Worm (Caenorhabditis elegans) whole organism, L1 larva: ENCODE results near the gene arf-1.
A peak's percentile ranks its signal among the peaks of the same experiment; 100 is the strongest.

Experiments
- C16A3.4 ChIP-seq: fragments of 150-350 bp; optimal IDR thresholded peaks from 2 replicates; lab custom pipeline; 2014; ENCODE audit warnings: missing biosample characterization, missing genetic modification characterization
- C34B4.2 ChIP-seq: sonication (generic microtip); optimal IDR thresholded peaks from 2 replicates; lab custom pipeline; 2017; ENCODE audit warnings: mild to moderate bottlenecking, missing genetic modification characterization, missing compliant biosample characterization
- F16B12.6 ChIP-seq: fragments of 150-350 bp; optimal IDR thresholded peaks from 2 replicates; lab custom pipeline; 2014; ENCODE audit warnings: missing biosample characterization, missing genetic modification characterization
- alr-1 ChIP-seq: fragments of 200-800 bp; sonication (Bioruptor generic); optimal IDR thresholded peaks from 2 replicates; lab custom pipeline; 2018; ENCODE audit warnings: borderline replicate concordance, mild to moderate bottlenecking, missing genetic modification characterization, missing compliant biosample characterization
- aly-2 ChIP-seq: fragments of 150-350 bp; optimal IDR thresholded peaks from 2 replicates; lab custom pipeline; 2014; ENCODE audit warnings: missing biosample characterization, missing genetic modification characterization
- ama-1 ChIP-seq: fragments of 150-350 bp; optimal IDR thresholded peaks from 2 replicates; lab custom pipeline; 2014
- ceh-88 ChIP-seq: fragments of 200-800 bp; sonication (Bioruptor generic); IDR thresholded peaks from 2 replicates; pipeline ENCODE4 v1.3.6; 2022; ENCODE audit warnings: missing genetic modification characterization, missing compliant biosample characterization
- ceh-90 ChIP-seq: sonication (generic microtip); optimal IDR thresholded peaks from 2 replicates; lab custom pipeline; 2016; ENCODE audit warnings: missing genetic modification characterization, missing compliant biosample characterization
- efl-1 ChIP-seq, 4 experiments: fragments of 150-350 bp; optimal IDR thresholded peaks in 3 of 4; peaks in 1 of 4; 1 replicate in 1 of 4; 2 replicates in 3 of 4; lab custom pipeline; 2014; ENCODE audit warnings: missing biosample characterization in 2 of 4, missing genetic modification characterization in 2 of 4, missing genetic modification reagents in 2 of 4
- egl-13 ChIP-seq: sonication (generic microtip); optimal IDR thresholded peaks from 2 replicates; lab custom pipeline; 2016; ENCODE audit warnings: missing genotype, missing genetic modification reagents, missing genetic modification characterization, missing compliant biosample characterization
- egl-27 ChIP-seq, 2 experiments: fragments of 150-350 bp in 1 of 2; sonication (generic microtip); optimal IDR thresholded peaks; 3 replicates each; lab custom pipeline; 2017 to 2018; ENCODE audit warnings: missing biosample characterization in 2 of 2, missing genetic modification characterization in 2 of 2, missing genetic modification reagents in 2 of 2
- elt-3 ChIP-seq, 6 experiments: fragments of 150-350 bp in 1 of 6; sonication (generic microtip); optimal IDR thresholded peaks; 2 replicates each; lab custom pipeline; 2017 to 2018; ENCODE audit warnings: missing biosample characterization in 6 of 6, missing genetic modification characterization in 6 of 6, inconsistent platforms in 1 of 6
- fkh-4 ChIP-seq: sonication (generic microtip); optimal IDR thresholded peaks from 2 replicates; lab custom pipeline; 2016; ENCODE audit warnings: missing compliant biosample characterization, missing genetic modification characterization, borderline replicate concordance
- fkh-8 ChIP-seq: sonication (generic microtip); optimal IDR thresholded peaks from 2 replicates; lab custom pipeline; 2016; ENCODE audit warnings: mild to moderate bottlenecking, missing genetic modification characterization, missing compliant biosample characterization
- grh-1 ChIP-seq: fragments of 200-800 bp; sonication (Bioruptor generic); IDR thresholded peaks from 2 replicates; pipeline ENCODE4 v1.3.6; 2022; ENCODE audit warnings: missing genetic modification reagents, missing genetic modification characterization, missing compliant biosample characterization
- hlh-17 ChIP-seq: fragments of 200-800 bp; sonication (Bioruptor generic); optimal IDR thresholded peaks from 2 replicates; lab custom pipeline; 2018; ENCODE audit warnings: missing genetic modification characterization, mild to moderate bottlenecking, missing compliant biosample characterization, moderate library complexity, borderline replicate concordance
- hpl-2 ChIP-seq: fragments of 150-350 bp; optimal IDR thresholded peaks from 2 replicates; lab custom pipeline; 2014; ENCODE audit warnings: missing biosample characterization, missing genetic modification reagents, missing genetic modification characterization
- irx-1 ChIP-seq: sonication (generic microtip); optimal IDR thresholded peaks from 2 replicates; lab custom pipeline; 2016; ENCODE audit warnings: missing genetic modification characterization, missing compliant biosample characterization
- isw-1 ChIP-seq: fragments of 200-800 bp; sonication (Bioruptor generic); IDR thresholded peaks from 2 replicates; pipeline ENCODE4 v1.3.6; 2022; ENCODE audit warnings: missing genetic modification characterization, missing compliant biosample characterization
- lin-14 ChIP-seq: fragments of 200-800 bp; sonication (Bioruptor generic); optimal IDR thresholded peaks from 2 replicates; lab custom pipeline; 2018; ENCODE audit warnings: mild to moderate bottlenecking, missing genetic modification characterization, moderate library complexity, missing compliant biosample characterization
- lin-35 ChIP-seq, 2 experiments: fragments of 150-350 bp; optimal IDR thresholded peaks; 2 replicates each; lab custom pipeline; 2014; ENCODE audit warnings: missing biosample characterization in 2 of 2, missing genetic modification characterization in 2 of 2, missing genetic modification reagents in 2 of 2
- lsy-2 ChIP-seq, 2 experiments: fragments of 150-350 bp; optimal IDR thresholded peaks; 2 replicates each; lab custom pipeline; 2014; ENCODE audit warnings: missing biosample characterization in 2 of 2, missing genetic modification characterization in 2 of 2
- mab-9 ChIP-seq: fragments of 200-800 bp; sonication (Bioruptor generic); IDR thresholded peaks from 2 replicates; pipeline ENCODE4 v1.3.6; 2022; ENCODE audit warnings: missing genetic modification reagents, missing genetic modification characterization, missing compliant biosample characterization
- mdl-1 ChIP-seq, 2 experiments: fragments of 150-350 bp; optimal IDR thresholded peaks; 2 replicates each; lab custom pipeline; 2014 to 2017; ENCODE audit warnings: missing biosample characterization in 2 of 2, missing genetic modification characterization in 2 of 2, inconsistent platforms in 1 of 2
- mep-1 ChIP-seq: fragments of 150-350 bp; optimal IDR thresholded peaks from 2 replicates; lab custom pipeline; 2014; ENCODE audit warnings: missing biosample characterization, missing genetic modification characterization
- nhr-12 ChIP-seq: sonication (generic microtip); optimal IDR thresholded peaks from 2 replicates; lab custom pipeline; 2017; ENCODE audit warnings: missing biosample characterization, missing genetic modification characterization
- nhr-20 ChIP-seq: sonication (generic microtip); optimal IDR thresholded peaks from 2 replicates; lab custom pipeline; 2016; ENCODE audit warnings: mild to moderate bottlenecking, missing genetic modification characterization, missing compliant biosample characterization
- nhr-237 ChIP-seq: fragments of 150-350 bp; optimal IDR thresholded peaks from 2 replicates; lab custom pipeline; 2014; ENCODE audit warnings: missing biosample characterization, missing genetic modification characterization
- nhr-71 ChIP-seq: sonication (generic microtip); optimal IDR thresholded peaks from 2 replicates; lab custom pipeline; 2016; ENCODE audit warnings: mild to moderate bottlenecking, missing genetic modification characterization, moderate library complexity, missing compliant biosample characterization
- nhr-76 ChIP-seq: sonication (generic microtip); optimal IDR thresholded peaks from 2 replicates; lab custom pipeline; 2017; ENCODE audit warnings: missing biosample characterization, missing genetic modification characterization
- nhr-77 ChIP-seq: fragments of 150-350 bp; optimal IDR thresholded peaks from 2 replicates; lab custom pipeline; 2014; ENCODE audit warnings: missing biosample characterization, missing genetic modification characterization
- nhr-84 ChIP-seq: sonication (generic microtip); optimal IDR thresholded peaks from 2 replicates; lab custom pipeline; 2017; ENCODE audit warnings: missing biosample characterization, missing genetic modification characterization
- nhr-85 ChIP-seq: sonication (generic microtip); peaks from one replicate; lab custom pipeline; 2016; ENCODE audit warnings: missing genetic modification characterization, inconsistent platforms, missing compliant biosample characterization
- nhr-90 ChIP-seq: sonication (generic microtip); optimal IDR thresholded peaks from 2 replicates; lab custom pipeline; 2016; ENCODE audit warnings: mild to moderate bottlenecking, missing genetic modification characterization, missing compliant biosample characterization; ENCODE audit not compliant: poor library complexity
- pag-3 ChIP-seq: sonication (generic microtip); optimal IDR thresholded peaks from 2 replicates; lab custom pipeline; 2017; ENCODE audit warnings: missing genetic modification characterization, mild to moderate bottlenecking, missing compliant biosample characterization, antibody characterized with exemption, borderline replicate concordance; ENCODE audit not compliant: insufficient read depth
- pax-3 ChIP-seq: fragments of 200-800 bp; sonication (Bioruptor generic); optimal IDR thresholded peaks from 2 replicates; lab custom pipeline; 2018; ENCODE audit warnings: mild to moderate bottlenecking, missing genetic modification characterization, moderate library complexity, missing compliant biosample characterization
- snu-23 ChIP-seq: sonication (generic microtip); optimal IDR thresholded peaks from 2 replicates; lab custom pipeline; 2016; ENCODE audit warnings: missing genetic modification characterization, missing compliant biosample characterization
- sox-4 ChIP-seq: sonication (generic microtip); optimal IDR thresholded peaks from 2 replicates; lab custom pipeline; 2016; ENCODE audit warnings: missing genetic modification characterization, missing compliant biosample characterization
- sup-37 ChIP-seq: fragments of 200-800 bp; sonication (Bioruptor generic); optimal IDR thresholded peaks from 2 replicates; lab custom pipeline; 2018; ENCODE audit warnings: mild to moderate bottlenecking, missing genetic modification characterization, missing compliant biosample characterization
- tlp-1 ChIP-seq: fragments of 150-350 bp; optimal IDR thresholded peaks from 2 replicates; lab custom pipeline; 2014; ENCODE audit warnings: missing biosample characterization, missing genetic modification characterization
- unc-130 ChIP-seq: fragments of 150-350 bp; optimal IDR thresholded peaks from 2 replicates; lab custom pipeline; 2017; ENCODE audit warnings: missing biosample characterization, missing genetic modification characterization, inconsistent platforms
- unc-30 ChIP-seq: sonication (generic microtip); optimal IDR thresholded peaks from 2 replicates; lab custom pipeline; 2017; ENCODE audit warnings: missing biosample characterization, missing genetic modification characterization
- unc-86 ChIP-seq: sonication (generic microtip); optimal IDR thresholded peaks from 2 replicates; lab custom pipeline; 2016; ENCODE audit warnings: missing genetic modification characterization, missing compliant biosample characterization
- xbp-1 ChIP-seq: sonication (generic microtip); optimal IDR thresholded peaks from 2 replicates; lab custom pipeline; 2016; ENCODE audit warnings: missing genetic modification characterization, missing compliant biosample characterization
- zag-1 ChIP-seq: fragments of 150-350 bp; optimal IDR thresholded peaks from 2 replicates; lab custom pipeline; 2014; ENCODE audit warnings: missing biosample characterization, missing genetic modification characterization
- zip-4 ChIP-seq: fragments of 200-800 bp; sonication (Bioruptor generic); optimal IDR thresholded peaks from 2 replicates; lab custom pipeline; 2018; ENCODE audit warnings: mild to moderate bottlenecking, missing genetic modification characterization, moderate library complexity, missing compliant biosample characterization
- ztf-11 ChIP-seq, 2 experiments: sonication (generic microtip); optimal IDR thresholded peaks; 2 replicates each; lab custom pipeline; 2016 to 2017; ENCODE audit warnings: missing genetic modification characterization in 2 of 2, missing biosample characterization in 1 of 2, missing compliant biosample characterization in 1 of 2

The arf-1 gene

ce11 chrIII:5697963-5698730 is 16.5 kb upstream of the arf-1 start, which contains the start of the genes lgg-3 and rgs-5 (continued):
- TF ChIP-seq ztf-11 (tag; optimal IDR thresholded peaks at IDR 0.05; lab: Kevin White, UChicago) (no peak), mdl-1 (tag; optimal IDR thresholded peaks at IDR 0.05; lab: Kevin White, UChicago) (peak in 1 of 2 experiments; percentile 8), nhr-84 (tag; lab: Kevin White, UChicago) (no peak), alr-1 (tag; lab: Kevin White, UChicago) (no peak), nhr-12 (tag; lab: Kevin White, UChicago) (no peak), ama-1 (lab: Kevin White, UChicago) (no peak), efl-1 (optimal IDR thresholded peaks at IDR 0.05; lab: Kevin White, UChicago) (peak; percentile 50 to 70), efl-1 (GFP tag; optimal IDR thresholded peaks at IDR 0.05 in 1 of 2; lab: Kevin White, UChicago) (peak; percentile 47 to 93), lin-14 (GFP tag; lab: Kevin White, UChicago) (no peak), grh-1 (GFP tag; lab: Robert Waterston, UW) (no peak), F16B12.6 (no peak), fkh-8 (tag; lab: Kevin White, UChicago) (peak; percentile 1), tlp-1 (no peak), fkh-4 (tag; lab: Kevin White, UChicago) (no peak), egl-27 (tag; optimal IDR thresholded peaks at IDR 0.05; lab: Kevin White, UChicago) (no peak), nhr-71 (tag; lab: Kevin White, UChicago) (peak; percentile 46), hpl-2 (GFP tag; lab: Kevin White, UChicago) (no peak), pag-3 (tag; lab: Kevin White, UChicago) (no peak), isw-1 (GFP tag; lab: Robert Waterston, UW) (no peak), snu-23 (peak; percentile 30), unc-86 (no peak), C34B4.2 (tag; lab: Kevin White, UChicago) (no peak), egl-13 (tag; lab: Kevin White, UChicago) (no peak), aly-2 (tag; lab: Kevin White, UChicago) (no peak), unc-30 (tag; lab: Kevin White, UChicago) (no peak), elt-3 (tag; optimal IDR thresholded peaks at IDR 0.05; lab: Kevin White, UChicago) (peak in 1 of 6 experiments; percentile 28), mab-9 (GFP tag; lab: Robert Waterston, UW) (no peak), sox-4 (no peak), xbp-1 (tag; lab: Kevin White, UChicago) (no peak), unc-130 (no peak), zag-1 (tag; lab: Kevin White, UChicago) (no peak), nhr-20 (tag; lab: Kevin White, UChicago) (peak; percentile 3), irx-1 (no peak), nhr-237 (no peak), C16A3.4 (tag; lab: Kevin White, UChicago) (peak; percentile 27), nhr-76 (tag; lab: Kevin White, UChicago) (no peak), zip-4 (GFP tag; lab: Kevin White, UChicago) (no peak), pax-3 (tag; lab: Kevin White, UChicago) (no peak), hlh-17 (no peak), ceh-90 (tag; lab: Kevin White, UChicago) (no peak), mep-1 (tag; lab: Kevin White, UChicago) (peak; percentile 15), nhr-77 (tag; lab: Kevin White, UChicago) (no peak), lin-35 (GFP tag; optimal IDR thresholded peaks at IDR 0.05; lab: Kevin White, UChicago) (peak; percentile 10 to 70), nhr-90 (no peak), nhr-85 (tag; lab: Kevin White, UChicago) (peak; percentile 17), sup-37 (GFP tag; lab: Kevin White, UChicago) (no peak), lsy-2 (tag; optimal IDR thresholded peaks at IDR 0.05; lab: Kevin White, UChicago) (peak; percentile 30 to 62), ceh-88 (GFP tag; lab: Robert Waterston, UW) (no peak)
- TF ChIP-seq, all 84 proteins: peak for 17
